Worm (Caenorhabditis elegans) whole organism, L2 larva: ENCODE data around the gene fbxa-69.
"Not testable (repeated sequence)": the region's sequence is repeated elsewhere in the genome, so short reads cannot be mapped to it uniquely, and the experiment has no call there.

Experiments used
- F13H6.1 ChIP-seq: sonication (generic microtip); optimal IDR thresholded peaks from 2 replicates; lab custom pipeline; 2016; ENCODE audit warnings: missing genetic modification characterization, missing compliant biosample characterization
- Y55F3AM.14 ChIP-seq: fragments of 200-800 bp; sonication (Bioruptor generic); optimal IDR thresholded peaks from 2 replicates; lab custom pipeline; 2018; ENCODE audit warnings: mild to moderate bottlenecking, missing genetic modification characterization, missing compliant biosample characterization
- alr-1 ChIP-seq: fragments of 150-350 bp; optimal IDR thresholded peaks from 2 replicates; lab custom pipeline; 2014; ENCODE audit warnings: missing biosample characterization, missing genetic modification characterization
- aly-2 ChIP-seq: fragments of 150-350 bp; optimal IDR thresholded peaks from 2 replicates; lab custom pipeline; 2014; ENCODE audit warnings: missing biosample characterization, missing genetic modification characterization
- ama-1 ChIP-seq: fragments of 150-350 bp; optimal IDR thresholded peaks from 2 replicates; lab custom pipeline; 2018; ENCODE audit warnings: inconsistent platforms
- blmp-1 ChIP-seq: sonication (generic microtip); optimal IDR thresholded peaks from 2 replicates; lab custom pipeline; 2017; ENCODE audit warnings: missing genetic modification characterization, mild to moderate bottlenecking, missing compliant biosample characterization, antibody characterized with exemption, moderate library complexity; ENCODE audit not compliant: insufficient read depth
- ceh-16 ChIP-seq: fragments of 150-350 bp; optimal IDR thresholded peaks from 2 replicates; lab custom pipeline; 2014; ENCODE audit warnings: missing biosample characterization, missing genetic modification characterization
- ceh-82 ChIP-seq: fragments of 150-350 bp; optimal IDR thresholded peaks from 2 replicates; lab custom pipeline; 2014; ENCODE audit warnings: missing biosample characterization, missing genetic modification characterization
- crh-2 ChIP-seq: sonication (generic microtip); optimal IDR thresholded peaks from 2 replicates; lab custom pipeline; 2017; ENCODE audit warnings: missing biosample characterization, missing genetic modification characterization
- dmd-4 ChIP-seq: sonication (generic microtip); optimal IDR thresholded peaks from 2 replicates; lab custom pipeline; 2017; ENCODE audit warnings: missing biosample characterization, missing genetic modification characterization
- egl-27 ChIP-seq: sonication (generic microtip); optimal IDR thresholded peaks from 3 replicates; lab custom pipeline; 2017; ENCODE audit warnings: missing biosample characterization, missing genetic modification reagents, missing genetic modification characterization
- elt-1 ChIP-seq: fragments of 150-350 bp; optimal IDR thresholded peaks from 2 replicates; lab custom pipeline; 2014; ENCODE audit warnings: missing biosample characterization, missing genetic modification characterization
- elt-3 ChIP-seq: sonication (generic microtip); optimal IDR thresholded peaks from 2 replicates; lab custom pipeline; 2017; ENCODE audit warnings: missing biosample characterization, missing genetic modification characterization
- fos-1 ChIP-seq: fragments of 150-350 bp; optimal IDR thresholded peaks from 2 replicates; lab custom pipeline; 2014; ENCODE audit warnings: missing biosample characterization, missing genetic modification characterization
- gmeb-1 ChIP-seq: fragments of 150-350 bp; optimal IDR thresholded peaks from 2 replicates; lab custom pipeline; 2014; ENCODE audit warnings: missing biosample characterization, missing genetic modification characterization
- lin-13 ChIP-seq: fragments of 150-350 bp; optimal IDR thresholded peaks from 2 replicates; lab custom pipeline; 2014; ENCODE audit warnings: missing biosample characterization, missing genetic modification reagents, missing genetic modification characterization
- lin-39 ChIP-seq: fragments of 150-350 bp; optimal IDR thresholded peaks from 2 replicates; lab custom pipeline; 2014; ENCODE audit warnings: missing biosample characterization, missing genetic modification reagents, missing genetic modification characterization
- mab-5 ChIP-seq: fragments of 150-350 bp; optimal IDR thresholded peaks from 2 replicates; lab custom pipeline; 2014; ENCODE audit warnings: missing biosample characterization, missing genetic modification characterization
- mbf-1 ChIP-seq: sonication (generic microtip); optimal IDR thresholded peaks from 2 replicates; lab custom pipeline; 2017; ENCODE audit warnings: missing biosample characterization, missing genetic modification characterization
- mdl-1 ChIP-seq, 2 experiments: fragments of 150-350 bp in 1 of 2; sonication (generic microtip) in 1 of 2; optimal IDR thresholded peaks; 2 replicates each; lab custom pipeline; 2017; ENCODE audit warnings: missing biosample characterization in 2 of 2, missing genetic modification characterization in 2 of 2
- nhr-12 ChIP-seq: fragments of 150-350 bp; optimal IDR thresholded peaks from 2 replicates; lab custom pipeline; 2014; ENCODE audit warnings: missing biosample characterization, missing genetic modification characterization
- nhr-237 ChIP-seq: fragments of 150-350 bp; optimal IDR thresholded peaks from 2 replicates; lab custom pipeline; 2014; ENCODE audit warnings: missing biosample characterization, missing genetic modification characterization
- nhr-6 ChIP-seq: fragments of 150-350 bp; optimal IDR thresholded peaks from 2 replicates; lab custom pipeline; 2014; ENCODE audit warnings: missing biosample characterization, missing genetic modification characterization
- peb-1 ChIP-seq: fragments of 150-350 bp; optimal IDR thresholded peaks from 2 replicates; lab custom pipeline; 2014; ENCODE audit warnings: missing biosample characterization, missing genetic modification characterization
- skn-1 ChIP-seq: sonication (generic microtip); optimal IDR thresholded peaks from 2 replicates; lab custom pipeline; 2017; ENCODE audit warnings: missing biosample characterization, missing genetic modification characterization
- sma-3 ChIP-seq: sonication (generic microtip); optimal IDR thresholded peaks from 2 replicates; lab custom pipeline; 2016; ENCODE audit warnings: missing genetic modification reagents, missing genetic modification characterization, missing compliant biosample characterization
- snpc-4 ChIP-seq: fragments of 150-350 bp; optimal IDR thresholded peaks from 2 replicates; lab custom pipeline; 2014; ENCODE audit warnings: missing biosample characterization, missing genetic modification characterization
- unc-39 ChIP-seq: fragments of 150-350 bp; optimal IDR thresholded peaks from 2 replicates; lab custom pipeline; 2014; ENCODE audit warnings: missing biosample characterization, missing genetic modification characterization
- unc-62 ChIP-seq: fragments of 150-350 bp; optimal IDR thresholded peaks from 2 replicates; lab custom pipeline; 2014; ENCODE audit warnings: missing biosample characterization, missing genetic modification reagents, missing genetic modification characterization
- zag-1 ChIP-seq: fragments of 150-350 bp; optimal IDR thresholded peaks from 2 replicates; lab custom pipeline; 2014; ENCODE audit warnings: missing biosample characterization, missing genetic modification characterization
- ztf-4 ChIP-seq: fragments of 150-350 bp; optimal IDR thresholded peaks from 2 replicates; lab custom pipeline; 2014; ENCODE audit warnings: missing biosample characterization, missing genetic modification characterization

fbxa-69 gene

ce11 chrV:15850276-15850811, 34.6 kb upstream of the fbxa-69 start, which contains the start of gene srh-147:
srh-147 (minus strand) TSS chrV:15850326.
- TF ChIP-seq blmp-1; ztf-4 (tag; lab: Kevin White, UChicago); egl-27 (tag; lab: Kevin White, UChicago): not testable (repeated sequence)

ce11 chrV:15841095-15841494, 25.3 kb upstream of the fbxa-69 start, which contains the start of gene srh-149:
srh-149 (minus strand) TSS chrV:15841195.
- TF ChIP-seq ama-1 (lab: Kevin White, UChicago): no peak
- TF ChIP-seq nhr-12 (tag; lab: Kevin White, UChicago): no peak
- TF ChIP-seq mab-5: no peak
- no peak for TF ChIP-seq snpc-4 (tag; lab: Kevin White, UChicago)

- TF ChIP-seq ceh-82 (tag; lab: Kevin White, UChicago) (no peak), lin-13 (GFP tag; lab: Kevin White, UChicago) (no peak), lin-39 (no peak), sma-3 (GFP tag; lab: Kevin White, UChicago) (no peak), elt-1 (tag; lab: Kevin White, UChicago) (no peak), Y55F3AM.14 (GFP tag; lab: Kevin White, UChicago) (no peak), aly-2 (tag; lab: Kevin White, UChicago) (no peak), F13H6.1 (tag; lab: Kevin White, UChicago) (no peak), mab-5 (no peak), snpc-4 (tag; lab: Kevin White, UChicago) (no peak), mbf-1 (no peak), zag-1 (tag; lab: Kevin White, UChicago) (no peak), blmp-1 (no peak), ceh-16 (tag; lab: Kevin White, UChicago) (no peak), dmd-4 (tag; lab: Kevin White, UChicago) (no peak), unc-39 (tag; lab: Kevin White, UChicago) (no peak)
- TF ChIP-seq, all 48 proteins: peak for 0
Measured at ce11 chrV:15833622-15834021, 17.9 kb upstream of the fbxa-69 start, which contains the start of gene srbc-54. srbc-54 (minus strand) TSS chrV:15833722.

ce11 chrV:15831586-15831985, 15.8 kb upstream of the fbxa-69 start, which contains the start of gene srbc-56:
srbc-56 (minus strand) TSS chrV:15831686.
- TF ChIP-seq gmeb-1 (tag; lab: Kevin White, UChicago): no peak
- no peak for TF ChIP-seq elt-1 (tag; lab: Kevin White, UChicago)
- no peak for TF ChIP-seq lin-39
- no peak for TF ChIP-seq unc-62 (GFP tag; lab: Kevin White, UChicago)
- no peak for TF ChIP-seq elt-3
- TF ChIP-seq Y55F3AM.14 (GFP tag; lab: Kevin White, UChicago): no peak
- TF ChIP-seq nhr-237 (tag; lab: Kevin White, UChicago): no peak
- TF ChIP-seq, all 48 proteins: peak for 0

- no peak for TF ChIP-seq dmd-4 (tag; lab: Kevin White, UChicago)
- TF ChIP-seq peb-1: no peak
- no peak for TF ChIP-seq mab-5
- no peak for TF ChIP-seq crh-2 (tag; lab: Kevin White, UChicago)
Measured at ce11 chrV:15829907-15830306, 14.1 kb upstream of the fbxa-69 start, which contains the start of gene srbc-55. srbc-55 (minus strand) TSS chrV:15830007.

- TF ChIP-seq mbf-1 (no peak), skn-1 (tag; lab: Kevin White, UChicago) (no peak), unc-62 (GFP tag; lab: Kevin White, UChicago) (no peak), nhr-6 (tag; lab: Kevin White, UChicago) (no peak), F13H6.1 (tag; lab: Kevin White, UChicago) (no peak), mdl-1 (tag; optimal IDR thresholded peaks at IDR 0.05; lab: Kevin White, UChicago) (no peak), nhr-237 (tag; lab: Kevin White, UChicago) (no peak), fos-1 (tag; lab: Kevin White, UChicago) (no peak), alr-1 (tag; lab: Kevin White, UChicago) (no peak)
- TF ChIP-seq, all 48 proteins: peak for 0
Measured at ce11 chrV:15826110-15826509, 10.3 kb upstream of the fbxa-69 start, which contains the start of gene srbc-51. srbc-51 (plus strand) TSS chrV:15826410.
